Worm (Caenorhabditis elegans): Measurements from ENCODE around the gene D2085.7.

D2085.7 gene

ce11 chrII:8610585-8610984 lies 30.6 kb upstream of the D2085.7 start (continued):
- TF ChIP-seq Y5F2A.4 (GFP tag; optimal IDR thresholded peaks at IDR 0.05), result no peak

ce11 chrII:8611330-8611729 lies 29.9 kb upstream of the D2085.7 start:
- TF ChIP-seq ZK337.2 (GFP tag; IDR thresholded peaks at IDR 0.05) (no peak), duxl-1 (tag; optimal IDR thresholded peaks at IDR 0.05; ENCODE audit: poor library complexity) (no peak)

ce11 chrII:8612470-8612869 lies 28.7 kb upstream of the D2085.7 start, which contains the start of gene T22C8.1:
T22C8.1 (plus strand) TSS chrII:8612770.
- TF ChIP-seq zag-1 (tag; optimal IDR thresholded peaks at IDR 0.05) (no peak), ama-1 (optimal IDR thresholded peaks at IDR 0.05) (no peak), unc-62 (GFP tag; optimal IDR thresholded peaks at IDR 0.05 in 1 of 2) (no peak), unc-62 (tag; optimal IDR thresholded peaks at IDR 0.05) (no peak), daf-19 (GFP tag; conservative IDR thresholded peaks at IDR 0.05) (no peak), dmd-9 (GFP tag; IDR thresholded peaks at IDR 0.05) (no peak), mep-1 (tag; optimal IDR thresholded peaks at IDR 0.05) (no peak), dve-1 (tag; optimal IDR thresholded peaks at IDR 0.05; ENCODE audit: insufficient read depth) (no peak), mdt-29 (GFP tag; IDR thresholded peaks at IDR 0.05) (no peak), lin-15B (tag; optimal IDR thresholded peaks at IDR 0.05) (no peak), nhr-42 (GFP tag; IDR thresholded peaks at IDR 0.05) (no peak), ceh-32 (tag; optimal IDR thresholded peaks at IDR 0.05; ENCODE audit: poor library complexity) (no peak), lir-3 (tag; optimal IDR thresholded peaks at IDR 0.05) (no peak), mes-2 (tag; optimal IDR thresholded peaks at IDR 0.05; ENCODE audit: poor library complexity, severe bottlenecking) (no peak), tag-97 (GFP tag; IDR thresholded peaks at IDR 0.05) (no peak), cey-2 (tag; optimal IDR thresholded peaks at IDR 0.05; ENCODE audit: borderline replicate concordance, insufficient read depth) (no peak)

- TF ChIP-seq saeg-2 (GFP tag; IDR thresholded peaks at IDR 0.05), result no peak
- TF ChIP-seq zip-2 (tag; optimal IDR thresholded peaks at IDR 0.05), result no peak
- TF ChIP-seq spr-1 (tag; optimal IDR thresholded peaks at IDR 0.05), result no peak
- TF ChIP-seq ceh-82 (tag; optimal IDR thresholded peaks at IDR 0.05), result no peak
- TF ChIP-seq unc-62 (GFP tag; optimal IDR thresholded peaks at IDR 0.05 in 1 of 2), result peak in 1 of 2 experiments; percentile 91
- TF ChIP-seq unc-62 (tag; optimal IDR thresholded peaks at IDR 0.05), result no peak
- TF ChIP-seq lin-15B (tag; optimal IDR thresholded peaks at IDR 0.05), result no peak
- TF ChIP-seq Y105C5A.15 (GFP tag; IDR thresholded peaks at IDR 0.05), result no peak
- TF ChIP-seq lir-3 (tag; optimal IDR thresholded peaks at IDR 0.05), result no peak
Measured at ce11 chrII:8616155-8616554, 25.0 kb upstream of the D2085.7 start.

- no peak for TF ChIP-seq fkh-10 (GFP tag; optimal IDR thresholded peaks at IDR 0.05)
- no peak for TF ChIP-seq nhr-102 (tag; optimal IDR thresholded peaks at IDR 0.05)
- TF ChIP-seq mdt-29 (GFP tag; IDR thresholded peaks at IDR 0.05), result no peak
- no peak for TF ChIP-seq mep-1 (tag; optimal IDR thresholded peaks at IDR 0.05)
- TF ChIP-seq aly-2 (tag; optimal IDR thresholded peaks at IDR 0.05), result no peak
- no peak for TF ChIP-seq zfp-2 (tag; optimal IDR thresholded peaks at IDR 0.05)
Measured at ce11 chrII:8617516-8617915, 23.7 kb upstream of the D2085.7 start, which contains the start of gene chhy-1. chhy-1 (minus strand) TSS chrII:8617616.

- TF ChIP-seq cey-2 (tag; optimal IDR thresholded peaks at IDR 0.05; ENCODE audit: borderline replicate concordance, insufficient read depth) (no peak), daf-12 (tag; optimal IDR thresholded peaks at IDR 0.05) (no peak), egl-43 (GFP tag; IDR thresholded peaks at IDR 0.05) (no peak), nhr-28 (tag; optimal IDR thresholded peaks at IDR 0.05) (peak; percentile 14), lin-29 (GFP tag; IDR thresholded peaks at IDR 0.05) (no peak)
Measured at ce11 chrII:8621883-8622282, 19.3 kb upstream of the D2085.7 start, which contains the start of gene T22C8.3. T22C8.3 (minus strand) TSS chrII:8621983.
